Worm (Caenorhabditis elegans) whole organism, young adult: ENCODE measurements around the gene hsd-2.
A peak's percentile ranks its signal among the peaks of the same experiment; 100 is the strongest.

Experiments
- C06A6.2 ChIP-seq: fragments of 200-800 bp; sonication (Bioruptor generic); conservative IDR thresholded peaks from 2 replicates; pipeline ENCODE4 v1.3.6; 2022; ENCODE audit warnings: missing genetic modification characterization, missing compliant biosample characterization
- F10E7.11 ChIP-seq: sonication (generic microtip); optimal IDR thresholded peaks from 2 replicates; lab custom pipeline; 2017; ENCODE audit warnings: mild to moderate bottlenecking, missing genetic modification characterization, moderate library complexity, missing compliant biosample characterization
- F22D6.2 ChIP-seq: sonication (generic microtip); optimal IDR thresholded peaks from 2 replicates; lab custom pipeline; 2016; ENCODE audit warnings: mild to moderate bottlenecking, missing genetic modification characterization, missing compliant biosample characterization
- K11D2.4 ChIP-seq: fragments of 200-800 bp; sonication (Bioruptor generic); IDR thresholded peaks from 2 replicates; pipeline ENCODE4 v1.3.6; 2022; ENCODE audit warnings: missing genetic modification reagents, missing genetic modification characterization, missing compliant biosample characterization
- Y56A3A.18 ChIP-seq: fragments of 200-800 bp; sonication (Bioruptor generic); IDR thresholded peaks from 2 replicates; pipeline ENCODE4 v1.3.6; 2022; ENCODE audit warnings: missing genetic modification reagents, missing genetic modification characterization, missing compliant biosample characterization
- Y95B8A.8 ChIP-seq: fragments of 200-800 bp; sonication (Bioruptor generic); IDR thresholded peaks from 2 replicates; pipeline ENCODE4 v1.3.6; 2022; ENCODE audit warnings: missing genetic modification reagents, missing genetic modification characterization, missing compliant biosample characterization
- ZK185.1 ChIP-seq: sonication (generic microtip); optimal IDR thresholded peaks from 2 replicates; lab custom pipeline; 2016; ENCODE audit warnings: mild to moderate bottlenecking, missing genetic modification characterization, missing compliant biosample characterization; ENCODE audit not compliant: poor library complexity, severe bottlenecking
- akir-1 ChIP-seq: fragments of 200-800 bp; sonication (Bioruptor generic); optimal IDR thresholded peaks from 2 replicates; lab custom pipeline; 2018; ENCODE audit warnings: mild to moderate bottlenecking, missing genetic modification characterization, moderate library complexity, missing compliant biosample characterization
- ama-1 ChIP-seq, 3 experiments: fragments of 150-350 bp in 1 of 3; sonication (generic microtip) in 2 of 3; optimal IDR thresholded peaks; 2 replicates each; lab custom pipeline; 2014 to 2018; ENCODE audit warnings: missing biosample characterization in 2 of 3, missing genetic modification characterization in 2 of 3, missing genetic modification reagents in 2 of 3
- atf-7 ChIP-seq: sonication (generic microtip); optimal IDR thresholded peaks from 2 replicates; lab custom pipeline; 2017; ENCODE audit warnings: mild to moderate bottlenecking, missing genetic modification characterization, missing compliant biosample characterization
- athp-1 ChIP-seq: sonication (generic microtip); optimal IDR thresholded peaks from 2 replicates; lab custom pipeline; 2017; ENCODE audit warnings: mild to moderate bottlenecking, missing genetic modification characterization, missing compliant biosample characterization
- cebp-2 ChIP-seq: fragments of 200-800 bp; sonication (Bioruptor generic); IDR thresholded peaks from 2 replicates; pipeline ENCODE4 v1.3.6; 2022; ENCODE audit warnings: missing genetic modification characterization, missing compliant biosample characterization
- ceh-27 ChIP-seq: fragments of 200-800 bp; sonication (Bioruptor generic); optimal IDR thresholded peaks from 2 replicates; lab custom pipeline; 2018; ENCODE audit warnings: mild to moderate bottlenecking, missing genetic modification characterization, moderate library complexity, missing compliant biosample characterization
- ceh-79 ChIP-seq: sonication (generic microtip); optimal IDR thresholded peaks from 2 replicates; lab custom pipeline; 2017; ENCODE audit warnings: mild to moderate bottlenecking, missing genetic modification characterization, missing compliant biosample characterization
- chd-7 ChIP-seq: sonication (generic microtip); optimal IDR thresholded peaks from 2 replicates; lab custom pipeline; 2016; ENCODE audit warnings: mild to moderate bottlenecking, missing genetic modification characterization, moderate library complexity, missing compliant biosample characterization
- efl-1 ChIP-seq: fragments of 150-350 bp; optimal IDR thresholded peaks from 2 replicates; lab custom pipeline; 2014; ENCODE audit warnings: missing biosample characterization, missing genetic modification reagents, missing genetic modification characterization
- egl-18 ChIP-seq: fragments of 200-800 bp; sonication (Bioruptor generic); IDR thresholded peaks from 2 replicates; pipeline ENCODE4 v1.3.6; 2022; ENCODE audit warnings: missing genetic modification reagents, missing genetic modification characterization, missing compliant biosample characterization
- egl-44 ChIP-seq: fragments of 200-800 bp; sonication (Bioruptor generic); IDR thresholded peaks from 2 replicates; pipeline ENCODE4 v1.3.6; 2022; ENCODE audit warnings: missing genetic modification reagents, missing genetic modification characterization, missing compliant biosample characterization
- ekl-4 ChIP-seq: fragments of 200-800 bp; sonication (Bioruptor generic); IDR thresholded peaks from 2 replicates; pipeline ENCODE4 v1.3.6; 2022; ENCODE audit warnings: missing genetic modification reagents, missing genetic modification characterization, missing compliant biosample characterization
- fkh-3 ChIP-seq: sonication (generic microtip); optimal IDR thresholded peaks from 2 replicates; lab custom pipeline; 2016; ENCODE audit warnings: mild to moderate bottlenecking, missing genetic modification characterization, missing compliant biosample characterization
- hlh-26 ChIP-seq: fragments of 200-800 bp; sonication (Bioruptor generic); conservative IDR thresholded peaks from 2 replicates; pipeline ENCODE4 v1.3.6; 2022; ENCODE audit warnings: missing genetic modification reagents, missing genetic modification characterization, missing compliant biosample characterization
- lag-1 ChIP-seq: fragments of 200-800 bp; sonication (Bioruptor generic); IDR thresholded peaks from 2 replicates; pipeline ENCODE4 v1.3.6; 2022; ENCODE audit warnings: missing genetic modification reagents, missing genetic modification characterization, missing compliant biosample characterization
- let-526 ChIP-seq: fragments of 200-800 bp; sonication (Bioruptor generic); IDR thresholded peaks from 2 replicates; pipeline ENCODE4 v1.3.6; 2022; ENCODE audit warnings: missing genetic modification reagents, missing genetic modification characterization, missing compliant biosample characterization
- lin-40 ChIP-seq: sonication (generic microtip); optimal IDR thresholded peaks from 2 replicates; lab custom pipeline; 2016; ENCODE audit warnings: missing genetic modification characterization, mild to moderate bottlenecking, missing compliant biosample characterization, missing genotype, missing genetic modification reagents
- madf-10 ChIP-seq: sonication (generic microtip); optimal IDR thresholded peaks from 2 replicates; lab custom pipeline; 2016; ENCODE audit warnings: mild to moderate bottlenecking, missing genetic modification characterization, missing compliant biosample characterization
- madf-3 ChIP-seq: fragments of 200-800 bp; sonication (Bioruptor generic); IDR thresholded peaks from 2 replicates; pipeline ENCODE4 v1.3.6; 2022; ENCODE audit warnings: missing genetic modification reagents, missing genetic modification characterization, missing compliant biosample characterization
- nfyb-1 ChIP-seq: fragments of 200-800 bp; sonication (Bioruptor generic); IDR thresholded peaks from 2 replicates; pipeline ENCODE4 v1.3.6; 2022; ENCODE audit warnings: missing genetic modification reagents, missing genetic modification characterization, missing compliant biosample characterization
- nhr-179 ChIP-seq: sonication (generic microtip); optimal IDR thresholded peaks from 2 replicates; lab custom pipeline; 2016; ENCODE audit warnings: mild to moderate bottlenecking, missing genetic modification characterization, missing compliant biosample characterization
- nhr-90 ChIP-seq: sonication (generic microtip); optimal IDR thresholded peaks from 2 replicates; lab custom pipeline; 2016; ENCODE audit warnings: missing genotype, mild to moderate bottlenecking, missing genetic modification characterization, missing compliant biosample characterization
- repo-1 ChIP-seq: sonication (generic microtip); optimal IDR thresholded peaks from 2 replicates; lab custom pipeline; 2017; ENCODE audit warnings: mild to moderate bottlenecking, missing genetic modification characterization, missing compliant biosample characterization
- rpc-1 ChIP-seq, 2 experiments: fragments of 150-350 bp in 1 of 2; sonication (generic microtip) in 1 of 2; optimal IDR thresholded peaks; 2 replicates each; lab custom pipeline; 2014 to 2018; ENCODE audit warnings: missing biosample characterization in 1 of 2, missing genetic modification characterization in 1 of 2, missing genetic modification reagents in 1 of 2, missing genotype in 1 of 2
- sdz-38 ChIP-seq: sonication (generic microtip); optimal IDR thresholded peaks from 2 replicates; lab custom pipeline; 2016; ENCODE audit warnings: missing genotype, missing genetic modification characterization, missing compliant biosample characterization
- snpc-1.3 ChIP-seq: sonication (generic microtip); optimal IDR thresholded peaks from 2 replicates; lab custom pipeline; 2017; ENCODE audit warnings: missing genetic modification characterization, mild to moderate bottlenecking, missing compliant biosample characterization, antibody characterized with exemption, moderate library complexity, missing genotype, missing genetic modification reagents; ENCODE audit not compliant: insufficient read depth
- snpc-4 ChIP-seq, 5 experiments: fragments of 150-350 bp in 1 of 5; sonication (generic microtip) in 4 of 5; optimal IDR thresholded peaks; 2 replicates each; lab custom pipeline; 2014 to 2018; ENCODE audit warnings: missing genetic modification characterization in 5 of 5, missing biosample characterization in 3 of 5, antibody characterized with exemption in 2 of 5, mild to moderate bottlenecking in 2 of 5, missing compliant biosample characterization in 2 of 5, missing genotype in 2 of 5, moderate library complexity in 2 of 5, missing genetic modification reagents in 1 of 5
- somi-1 ChIP-seq: fragments of 200-800 bp; sonication (Bioruptor generic); optimal IDR thresholded peaks from 2 replicates; lab custom pipeline; 2018; ENCODE audit warnings: mild to moderate bottlenecking, missing genetic modification characterization, missing compliant biosample characterization
- tbp1 ChIP-seq: fragments of 200-800 bp; sonication (Bioruptor generic); optimal IDR thresholded peaks from 2 replicates; lab custom pipeline; 2018; ENCODE audit warnings: mild to moderate bottlenecking, missing genetic modification characterization, missing compliant biosample characterization
- zim-3 ChIP-seq: sonication (generic microtip); optimal IDR thresholded peaks from 2 replicates; lab custom pipeline; 2017; ENCODE audit warnings: mild to moderate bottlenecking, missing genetic modification characterization, moderate library complexity, missing compliant biosample characterization
- ztf-22 ChIP-seq: fragments of 200-800 bp; sonication (Bioruptor generic); optimal IDR thresholded peaks from 2 replicates; lab custom pipeline; 2018; ENCODE audit warnings: mild to moderate bottlenecking, missing genetic modification characterization, moderate library complexity, missing compliant biosample characterization
- ztf-25 ChIP-seq: fragments of 200-800 bp; sonication (Bioruptor generic); IDR thresholded peaks from 2 replicates; pipeline ENCODE4 v1.3.6; 2022; ENCODE audit warnings: missing genetic modification reagents, missing genetic modification characterization, missing compliant biosample characterization
- ztf-28 ChIP-seq: fragments of 200-800 bp; sonication (Bioruptor generic); IDR thresholded peaks from 2 replicates; pipeline ENCODE4 v1.3.6; 2022; ENCODE audit warnings: missing genetic modification reagents, missing genetic modification characterization, missing compliant biosample characterization
- ztf-3 ChIP-seq: fragments of 200-800 bp; sonication (Bioruptor generic); optimal IDR thresholded peaks from 2 replicates; lab custom pipeline; 2018; ENCODE audit warnings: mild to moderate bottlenecking, missing genetic modification characterization, missing compliant biosample characterization

hsd-2 gene

ce11 chrX:4961681-4962656, 43.1 kb upstream of the hsd-2 start (continued):
- TF ChIP-seq nfyb-1 (GFP tag; lab: Robert Waterston, UW) (peak; percentile 58), let-526 (GFP tag; lab: Robert Waterston, UW) (0 out of 2 replicates have a peak, but pooled peaks have one; percentile 39)

ce11 chrX:4965592-4965991, 39.4 kb upstream of the hsd-2 start:
- TF ChIP-seq Y95B8A.8 (GFP tag; lab: Robert Waterston, UW) (no peak), madf-3 (no peak), sdz-38 (tag; lab: Kevin White, UChicago) (no peak), ztf-3 (GFP tag; lab: Kevin White, UChicago) (no peak), egl-18 (no peak), fkh-3 (no peak), madf-10 (tag; lab: Kevin White, UChicago) (no peak), ceh-79 (tag; lab: Kevin White, UChicago) (no peak), F22D6.2 (tag; lab: Kevin White, UChicago) (no peak), lag-1 (GFP tag; lab: Robert Waterston, UW) (no peak), efl-1 (GFP tag; lab: Kevin White, UChicago) (no peak), ztf-28 (GFP tag; lab: Robert Waterston, UW) (no peak), athp-1 (tag; lab: Kevin White, UChicago) (no peak), lin-40 (tag; lab: Kevin White, UChicago) (no peak), snpc-1.3 (tag; lab: Kevin White, UChicago) (no peak), ceh-27 (GFP tag; lab: Kevin White, UChicago) (no peak)

- TF ChIP-seq rpc-1 (optimal IDR thresholded peaks at IDR 0.05; lab: Kevin White, UChicago): no peak
- no peak for TF ChIP-seq rpc-1 (tag; optimal IDR thresholded peaks at IDR 0.05; lab: Kevin White, UChicago)
- peak; percentile 84 for TF ChIP-seq repo-1
- TF ChIP-seq akir-1 (GFP tag; lab: Kevin White, UChicago): no peak
- no peak; the same call in 1 of the 2 replicates for TF ChIP-seq C06A6.2 (GFP tag; lab: Robert Waterston, UW)
- peak; percentile 53 for TF ChIP-seq K11D2.4
- TF ChIP-seq zim-3: peak; percentile 53
- TF ChIP-seq ZK185.1: peak; percentile 11
- TF ChIP-seq hlh-26: no peak
- TF ChIP-seq nhr-179 (tag; lab: Kevin White, UChicago): no peak
- peak; percentile 61 for TF ChIP-seq atf-7 (tag; lab: Kevin White, UChicago)
- peak; percentile 3 for TF ChIP-seq nhr-90 (tag; lab: Kevin White, UChicago)
- no peak for TF ChIP-seq somi-1 (GFP tag; lab: Kevin White, UChicago)
- TF ChIP-seq ztf-22 (GFP tag; lab: Kevin White, UChicago): peak; percentile 18
- peak; percentile 28 for TF ChIP-seq tbp1 (GFP tag; lab: Kevin White, UChicago)
- 0 out of 2 replicates have a peak, but pooled peaks have one; percentile 72 for TF ChIP-seq Y56A3A.18
- TF ChIP-seq cebp-2 (GFP tag; lab: Robert Waterston, UW): 0 out of 2 replicates have a peak, but pooled peaks have one; percentile 73
- 0 out of 2 replicates have a peak, but pooled peaks have one; percentile 27 for TF ChIP-seq egl-44 (GFP tag; lab: Robert Waterston, UW)
- no peak for TF ChIP-seq ztf-25
- peak; percentile 47; the same call in 1 of the 2 replicates for TF ChIP-seq nfyb-1 (GFP tag; lab: Robert Waterston, UW)
- TF ChIP-seq madf-3: peak; percentile 80; the same call in 1 of the 2 replicates
- TF ChIP-seq snpc-4 (GFP tag; optimal IDR thresholded peaks at IDR 0.05; lab: Kevin White, UChicago): no peak
- no peak for TF ChIP-seq snpc-4 (tag; optimal IDR thresholded peaks at IDR 0.05; lab: Kevin White, UChicago)
- TF ChIP-seq ama-1 (optimal IDR thresholded peaks at IDR 0.05; lab: Kevin White, UChicago): peak; percentile 68
- no peak for TF ChIP-seq ama-1 (GFP tag; optimal IDR thresholded peaks at IDR 0.05; lab: Kevin White, UChicago)
- TF ChIP-seq ekl-4: peak; percentile 53; the same call in 1 of the 2 replicates
- TF ChIP-seq athp-1 (tag; lab: Kevin White, UChicago): peak; percentile 39
- TF ChIP-seq egl-18: no peak
- TF ChIP-seq F10E7.11 (tag; lab: Kevin White, UChicago): no peak
- peak; percentile 49 for TF ChIP-seq chd-7 (tag; lab: Kevin White, UChicago)
Measured at ce11 chrX:4969228-4969627, 35.8 kb upstream of the hsd-2 start, which contains the start of gene M03F4.6. Gene M03F4.6, minus strand, starts transcription at chrX:4969328.
